Fruit fly (Drosophila melanogaster) whole organism, embryonic: ENCODE data around the gene CG17325.

Experiments
- CG10209 ChIP-seq: fragments of 200-800 bp; sonication (Bioruptor generic); optimal IDR thresholded peaks from 3 replicates; lab custom pipeline; 2017; ENCODE audit warnings: missing biosample characterization, mild to moderate bottlenecking, missing genetic modification characterization, missing genetic modification reagents
- CG10366 ChIP-seq: fragments of 200-800 bp; sonication (Bioruptor generic); IDR thresholded peaks from 2 replicates; pipeline ENCODE4 v1.3.6; 2022; ENCODE audit warnings: missing biosample characterization, missing genetic modification characterization
- CG10543 ChIP-seq: fragments of 200-800 bp; sonication (Bioruptor generic); optimal IDR thresholded peaks from 3 replicates; lab custom pipeline; 2017; ENCODE audit warnings: missing biosample characterization, mild to moderate bottlenecking, missing genetic modification characterization, moderate library complexity
- CG12942 ChIP-seq: fragments of 200-800 bp; sonication (Bioruptor generic); optimal IDR thresholded peaks from 3 replicates; lab custom pipeline; 2016; ENCODE audit warnings: missing biosample characterization, missing genetic modification characterization
- CG14965 ChIP-seq: fragments of 200-800 bp; sonication (Bioruptor generic); optimal IDR thresholded peaks from 2 replicates; lab custom pipeline; 2016; ENCODE audit warnings: missing biosample characterization, missing genetic modification characterization, borderline replicate concordance
- CG15073 ChIP-seq: fragments of 200-800 bp; sonication (Bioruptor generic); optimal IDR thresholded peaks from 2 replicates; lab custom pipeline; 2016; ENCODE audit warnings: missing biosample characterization, missing genetic modification characterization
- CG1529 ChIP-seq: fragments of 200-800 bp; sonication (Bioruptor generic); optimal IDR thresholded peaks from 3 replicates; lab custom pipeline; 2018; ENCODE audit warnings: missing biosample characterization, missing genetic modification characterization
- CG16813 ChIP-seq: fragments of 200-800 bp; sonication (Bioruptor generic); IDR thresholded peaks from 3 replicates; pipeline ENCODE4 v1.3.6; 2022; ENCODE audit warnings: missing biosample characterization, missing genetic modification characterization; ENCODE audit not compliant: partially characterized antibody
- CG16863 ChIP-seq: fragments of 200-800 bp; sonication (Bioruptor generic); optimal IDR thresholded peaks from 3 replicates; lab custom pipeline; 2016; ENCODE audit warnings: missing biosample characterization, missing genetic modification characterization
- CG17829 ChIP-seq: fragments of 200-800 bp; optimal IDR thresholded peaks from 2 replicates; lab custom pipeline; 2019; ENCODE audit warnings: missing biosample characterization, mild to moderate bottlenecking, missing genetic modification characterization, moderate library complexity
- CG17912 ChIP-seq: fragments of 200-800 bp; sonication (Bioruptor generic); optimal IDR thresholded peaks from 2 replicates; lab custom pipeline; 2018; ENCODE audit warnings: missing biosample characterization, mild to moderate bottlenecking, missing genetic modification characterization
- CG18599 ChIP-seq: fragments of 200-800 bp; sonication (Bioruptor generic); optimal IDR thresholded peaks from 3 replicates; lab custom pipeline; 2017; ENCODE audit warnings: missing biosample characterization, missing genetic modification characterization, mild to moderate bottlenecking, moderate library complexity, missing genetic modification reagents
- CG18764 ChIP-seq: fragments of 200-800 bp; sonication (Bioruptor generic); optimal IDR thresholded peaks from 3 replicates; lab custom pipeline; 2016; ENCODE audit warnings: missing biosample characterization, missing genetic modification characterization
- CG2129 ChIP-seq: fragments of 200-800 bp; sonication (Bioruptor generic); IDR thresholded peaks from 2 replicates; pipeline ENCODE4 v1.3.6; 2022; ENCODE audit warnings: missing biosample characterization, missing genetic modification characterization; ENCODE audit not compliant: partially characterized antibody
- CG31365 ChIP-seq: fragments of 200-800 bp; sonication (Bioruptor generic); optimal IDR thresholded peaks from 2 replicates; lab custom pipeline; 2018; ENCODE audit warnings: missing biosample characterization, mild to moderate bottlenecking, missing genetic modification characterization
- CG31388 ChIP-seq: fragments of 200-800 bp; sonication (Bioruptor generic); optimal IDR thresholded peaks from 2 replicates; lab custom pipeline; 2016; ENCODE audit warnings: missing biosample characterization, missing genetic modification characterization
- CG32772 ChIP-seq: fragments of 200-800 bp; sonication (Bioruptor generic); IDR thresholded peaks from 2 replicates; pipeline ENCODE4 v1.3.6; 2022; ENCODE audit warnings: missing biosample characterization, missing genetic modification characterization
- CG33213 ChIP-seq: fragments of 200-800 bp; sonication (Bioruptor generic); optimal IDR thresholded peaks from 3 replicates; lab custom pipeline; 2016; ENCODE audit warnings: missing biosample characterization, missing genetic modification characterization
- CG4328 ChIP-seq: fragments of 200-800 bp; sonication (Bioruptor generic); optimal IDR thresholded peaks from 3 replicates; lab custom pipeline; 2017; ENCODE audit warnings: missing biosample characterization, missing genetic modification reagents, missing genetic modification characterization
- CG43689 ChIP-seq: fragments of 200-800 bp; sonication (Bioruptor generic); IDR thresholded peaks from 2 replicates; pipeline ENCODE4 v1.3.6; 2022; ENCODE audit warnings: missing biosample characterization, missing genetic modification characterization
- CG4617 ChIP-seq: fragments of 200-800 bp; sonication (Bioruptor generic); optimal IDR thresholded peaks from 3 replicates; lab custom pipeline; 2016; ENCODE audit warnings: missing biosample characterization, missing genetic modification characterization, borderline replicate concordance
- CG6813 ChIP-seq: fragments of 200-800 bp; sonication (Bioruptor generic); optimal IDR thresholded peaks from 2 replicates; lab custom pipeline; 2017; ENCODE audit warnings: missing biosample characterization, missing genetic modification characterization, mild to moderate bottlenecking, moderate library complexity, missing genetic modification reagents
- CG7357 ChIP-seq: fragments of 200-800 bp; sonication (Bioruptor generic); IDR thresholded peaks from 3 replicates; pipeline ENCODE4 v1.3.6; 2022; ENCODE audit warnings: missing biosample characterization, missing genetic modification characterization
- CG8765 ChIP-seq: fragments of 200-800 bp; sonication (Bioruptor generic); IDR thresholded peaks from 2 replicates; pipeline ENCODE4 v1.3.6; 2022; ENCODE audit warnings: missing biosample characterization, missing genetic modification characterization
- CG9437 ChIP-seq: fragments of 200-800 bp; sonication (Bioruptor generic); optimal IDR thresholded peaks from 2 replicates; lab custom pipeline; 2018; ENCODE audit warnings: missing biosample characterization, mild to moderate bottlenecking, missing genetic modification characterization
- CG9797 ChIP-seq: fragments of 200-800 bp; sonication (Bioruptor generic); optimal IDR thresholded peaks from 3 replicates; lab custom pipeline; 2018; ENCODE audit warnings: missing biosample characterization, mild to moderate bottlenecking, missing genetic modification characterization
- E2f1 ChIP-seq: fragments of 200-800 bp; sonication (Bioruptor generic); IDR thresholded peaks from 2 replicates; pipeline ENCODE4 v1.3.6; 2022; ENCODE audit warnings: missing biosample characterization, missing genetic modification characterization
- Eip74EF ChIP-seq, 2 experiments: fragments of 200-800 bp in 1 of 2; fragments of >200 bp in 1 of 2; sonication (Bioruptor generic) in 1 of 2; optimal IDR thresholded peaks; 2 replicates each; lab custom pipeline; 2017 to 2019; ENCODE audit warnings: missing biosample characterization in 2 of 2, missing genetic modification characterization in 2 of 2, mild to moderate bottlenecking in 1 of 2, moderate library complexity in 1 of 2
- Gsc ChIP-seq: fragments of 200-800 bp; sonication (Bioruptor generic); IDR thresholded peaks from 2 replicates; pipeline ENCODE4 v1.3.6; 2022; ENCODE audit warnings: missing biosample characterization, missing genetic modification characterization
- HHEX ChIP-seq: fragments of 200-800 bp; sonication (Bioruptor generic); optimal IDR thresholded peaks from 3 replicates; lab custom pipeline; 2017; ENCODE audit warnings: missing biosample characterization, mild to moderate bottlenecking, missing genetic modification characterization, missing genetic modification reagents
- Hey ChIP-seq: fragments of 200-800 bp; sonication (Bioruptor generic); optimal IDR thresholded peaks from 3 replicates; lab custom pipeline; 2018; ENCODE audit warnings: missing biosample characterization, mild to moderate bottlenecking, missing genetic modification characterization
- Hmx ChIP-seq: fragments of 200-800 bp; sonication (Bioruptor generic); optimal IDR thresholded peaks from 2 replicates; lab custom pipeline; 2016; ENCODE audit warnings: missing biosample characterization, missing genetic modification characterization
- NC2β ChIP-seq: fragments of 200-800 bp; sonication (Bioruptor generic); optimal IDR thresholded peaks from 2 replicates; lab custom pipeline; 2016; ENCODE audit warnings: missing biosample characterization, missing genetic modification characterization
- Pdp1 ChIP-seq, 2 experiments: fragments of 200-800 bp; sonication (Bioruptor generic); optimal IDR thresholded peaks; 3 replicates each; lab custom pipeline; 2016; ENCODE audit warnings: missing biosample characterization in 2 of 2, missing genetic modification characterization in 2 of 2, mild to moderate bottlenecking in 1 of 2, moderate library complexity in 1 of 2
- Sox102F ChIP-seq: fragments of 200-800 bp; sonication (Bioruptor generic); optimal IDR thresholded peaks from 2 replicates; lab custom pipeline; 2018; ENCODE audit warnings: missing biosample characterization, mild to moderate bottlenecking, missing genetic modification characterization, moderate library complexity
- ap ChIP-seq: fragments of 200-800 bp; sonication (Bioruptor generic); IDR thresholded peaks from 2 replicates; pipeline ENCODE4 v1.3.6; 2022; ENCODE audit warnings: missing biosample characterization, missing genetic modification characterization
- cas ChIP-seq: fragments of 200-800 bp; sonication (Bioruptor generic); IDR thresholded peaks from 2 replicates; pipeline ENCODE4 v1.3.6; 2022; ENCODE audit warnings: missing biosample characterization, missing genetic modification characterization
- corto ChIP-seq: fragments of 200-800 bp; sonication (Bioruptor generic); optimal IDR thresholded peaks from 2 replicates; lab custom pipeline; 2016; ENCODE audit warnings: missing biosample characterization, mild to moderate bottlenecking, missing genetic modification characterization, moderate library complexity
- dmrt99B ChIP-seq: fragments of 200-800 bp; sonication (Bioruptor generic); optimal IDR thresholded peaks from 2 replicates; lab custom pipeline; 2018; ENCODE audit warnings: missing biosample characterization, mild to moderate bottlenecking, missing genetic modification characterization, moderate library complexity
- insv ChIP-seq, 2 experiments: fragments of 200-800 bp; sonication (Bioruptor generic); optimal IDR thresholded peaks; 3 replicates each; lab custom pipeline; 2016 to 2018; ENCODE audit warnings: missing biosample characterization in 2 of 2, missing genetic modification characterization in 2 of 2
- lilli ChIP-seq: fragments of 200-800 bp; sonication (Bioruptor generic); optimal IDR thresholded peaks from 3 replicates; lab custom pipeline; 2016; ENCODE audit warnings: missing biosample characterization, missing genetic modification characterization
- otp ChIP-seq: fragments of 200-800 bp; sonication (Bioruptor generic); IDR thresholded peaks from 3 replicates; pipeline ENCODE4, ENCODE4 v1.3.6; 2022; ENCODE audit warnings: missing biosample characterization, missing genetic modification characterization
- prd ChIP-seq, 3 experiments: fragments of >200 bp in 2 of 3; fragments of 200-800 bp in 1 of 3; sonication (Bioruptor generic) in 1 of 3; optimal IDR thresholded peaks in 2 of 3; IDR thresholded peaks in 1 of 3; 2 replicates in 2 of 3; 3 replicates in 1 of 3; pipeline versions ENCODE4 v1.3.6 to Lab custom; 2017 to 2022; ENCODE audit warnings: missing biosample characterization in 1 of 3, missing genetic modification characterization in 1 of 3
- pros ChIP-seq: fragments of 200-800 bp; sonication (Bioruptor generic); optimal IDR thresholded peaks from 3 replicates; lab custom pipeline; 2019; ENCODE audit warnings: missing biosample characterization, mild to moderate bottlenecking, missing genetic modification characterization, moderate library complexity
- salm ChIP-seq: fragments of 200-800 bp; sonication (Bioruptor generic); optimal IDR thresholded peaks from 2 replicates; lab custom pipeline; 2018; ENCODE audit warnings: missing biosample characterization, mild to moderate bottlenecking, missing genetic modification characterization
- so ChIP-seq: fragments of 200-800 bp; sonication (Bioruptor generic); IDR thresholded peaks from 3 replicates; pipeline ENCODE4 v1.3.6; 2022; ENCODE audit warnings: missing biosample characterization, missing genetic modification characterization
- vnd ChIP-seq: fragments of 200-800 bp; sonication (Bioruptor generic); IDR thresholded peaks from 3 replicates; pipeline ENCODE4 v1.3.6; 2022; ENCODE audit warnings: missing biosample characterization, missing genetic modification characterization; ENCODE audit not compliant: partially characterized antibody
- vvl ChIP-seq: fragments of 200-800 bp; sonication (Bioruptor generic); IDR thresholded peaks from 2 replicates; pipeline ENCODE4 v1.3.6; 2022; ENCODE audit warnings: missing biosample characterization, missing genetic modification characterization

Gene CG17325

DNA sequence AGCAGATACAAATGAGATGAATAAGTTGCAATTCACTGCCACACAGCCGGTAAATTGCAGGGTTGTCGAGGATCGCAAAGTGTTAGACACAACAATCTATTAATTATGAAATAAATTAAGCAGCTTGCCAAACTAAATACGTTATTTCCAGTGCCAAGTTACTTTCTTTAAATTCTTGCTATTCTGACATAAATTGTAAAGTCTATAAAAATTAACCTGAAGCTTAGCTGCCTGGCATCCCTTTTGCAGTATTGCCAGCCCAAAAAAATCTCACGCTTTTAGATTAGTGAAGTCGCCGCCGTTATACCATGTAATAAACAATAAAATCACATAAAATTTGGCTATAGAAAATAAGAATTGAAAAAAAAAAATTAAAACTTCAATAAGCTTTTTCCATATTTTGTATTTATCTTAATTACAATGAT lies 45.2 kb downstream of the CG17325 start (continued):
- TF ChIP-seq CG9797 = peak; percentile 0
- TF ChIP-seq CG7357 (GFP tag; lab: Robert Waterston, UW) = peak; percentile 81
- peak; percentile 74 for TF ChIP-seq Hey
- TF ChIP-seq CG16863 (GFP tag; lab: Kevin White, UChicago) = peak; percentile 82
- peak; percentile 95 for TF ChIP-seq lilli (GFP tag; lab: Kevin White, UChicago)
- peak; percentile 81 for TF ChIP-seq ap (GFP tag; lab: Robert Waterston, UW)
- TF ChIP-seq corto (GFP tag; lab: Kevin White, UChicago) = peak; percentile 94
- no peak for TF ChIP-seq vnd
- TF ChIP-seq E2f1 (GFP tag; lab: Robert Waterston, UW) = peak; percentile 86
- TF ChIP-seq CG18764 = peak; percentile 90
- no peak for TF ChIP-seq prd (optimal IDR thresholded peaks at IDR 0.05; lab: Kevin White, UChicago)
- peak; percentile 90 for TF ChIP-seq prd (GFP tag; IDR thresholded peaks at IDR 0.05; lab: Robert Waterston, UW)
- no peak for TF ChIP-seq CG14965
- peak; percentile 87 for TF ChIP-seq salm (tag; lab: Kevin White, UChicago)
- TF ChIP-seq CG9437 (GFP tag; lab: Kevin White, UChicago) = peak; percentile 73
- peak; percentile 73 for TF ChIP-seq Gsc (GFP tag; lab: Robert Waterston, UW)
- peak; percentile 91 for TF ChIP-seq CG10209 (GFP tag; lab: Kevin White, UChicago)
- TF ChIP-seq CG43689 (GFP tag; lab: Robert Waterston, UW) = peak; percentile 87
- peak; percentile 93 for TF ChIP-seq vvl (GFP tag; lab: Robert Waterston, UW)
- peak; percentile 89 for TF ChIP-seq CG10543 (GFP tag; lab: Kevin White, UChicago)
- peak; percentile 86 for TF ChIP-seq CG4328 (GFP tag; lab: Kevin White, UChicago)
- peak; percentile 87 for TF ChIP-seq CG1529 (GFP tag; lab: Kevin White, UChicago)
- peak; percentile 87 for TF ChIP-seq NC2β (GFP tag; lab: Kevin White, UChicago)
- peak; percentile 92 for TF ChIP-seq HHEX (GFP tag; lab: Kevin White, UChicago)
- TF ChIP-seq cas (GFP tag; lab: Robert Waterston, UW) = peak; percentile 78
- peak; percentile 84 for TF ChIP-seq CG17912 (GFP tag; lab: Kevin White, UChicago)
- peak; percentile 90 for TF ChIP-seq dmrt99B (tag; lab: Kevin White, UChicago)
- no peak for TF ChIP-seq pros (GFP tag; lab: Kevin White, UChicago)
- TF ChIP-seq Hmx (GFP tag; lab: Kevin White, UChicago) = peak; percentile 75
- peak; percentile 92 for TF ChIP-seq CG32772
- TF ChIP-seq CG18599 (GFP tag; lab: Kevin White, UChicago) = peak; percentile 95
- peak; percentile 51 for TF ChIP-seq CG15073
- TF ChIP-seq Sox102F (GFP tag; lab: Kevin White, UChicago) = peak; percentile 94
- TF ChIP-seq CG16813 (GFP tag; lab: Robert Waterston, UW) = no peak
- peak; percentile 76; the same call in 2 of the 3 replicates for TF ChIP-seq so
- peak; percentile 95 for TF ChIP-seq CG6813 (GFP tag; lab: Kevin White, UChicago)
- TF ChIP-seq CG12942 = peak; percentile 79
- no peak for TF ChIP-seq CG2129 (GFP tag; lab: Robert Waterston, UW)

dm6 chr2L:18858661-18859532 lies 46.4 kb downstream of the CG17325 start, which contains the start of the genes CG10602 and mRpL13:
CG10602 (minus strand) TSS chr2L:18859248.
mRpL13 (minus strand) TSS chr2L:18859248.
- TF ChIP-seq NC2β (GFP tag; lab: Kevin White, UChicago) (peak; percentile 38), CG10366 (GFP tag; lab: Robert Waterston, UW) (no peak), CG8765 (GFP tag; lab: Robert Waterston, UW) (no peak), Pdp1 (GFP tag; optimal IDR thresholded peaks at IDR 0.05; lab: Kevin White, UChicago) (peak in 1 of 2 experiments; percentile 95), otp (no peak), CG17829 (peak; percentile 72), CG33213 (GFP tag; lab: Kevin White, UChicago) (peak; percentile 84), CG31388 (GFP tag; lab: Kevin White, UChicago) (no peak), CG31365 (peak; percentile 99), CG4617 (peak; percentile 81), Eip74EF (GFP tag; optimal IDR thresholded peaks at IDR 0.05; lab: Kevin White, UChicago) (no peak), insv (GFP tag; optimal IDR thresholded peaks at IDR 0.05; lab: Kevin White, UChicago) (peak; percentile 98 to 100)
